Fruit fly (Drosophila melanogaster) whole organism, wandering third instar larva: ENCODE results near the gene Cpr76Bc.

Experiments
- CG9705 ChIP-seq: fragments of 200-800 bp; sonication (Bioruptor generic); optimal IDR thresholded peaks from 2 replicates; lab custom pipeline; 2018; ENCODE audit warnings: missing biosample characterization, mild to moderate bottlenecking, missing genetic modification characterization
- Dfd ChIP-seq: fragments of >200 bp; optimal IDR thresholded peaks from 2 replicates; lab custom pipeline; 2017; ENCODE audit warnings: missing biosample characterization, missing genetic modification characterization
- Dif ChIP-seq: fragments of 200-275, 200-300 bp; sonication (Bioruptor generic); optimal IDR thresholded peaks from 2 replicates; lab custom pipeline; 2018; ENCODE audit warnings: missing biosample characterization, missing genetic modification characterization; ENCODE audit not compliant: partially characterized antibody
- Sp1 ChIP-seq: fragments of 200-800 bp; sonication (Bioruptor generic); optimal IDR thresholded peaks from 3 replicates; lab custom pipeline; 2019; ENCODE audit warnings: missing biosample characterization, mild to moderate bottlenecking, missing genetic modification characterization, moderate library complexity
- Vsx2 ChIP-seq: fragments of 200-300, 225-300 bp; sonication (Bioruptor generic); optimal IDR thresholded peaks from 2 replicates; lab custom pipeline; 2018; ENCODE audit warnings: missing biosample characterization, missing genetic modification characterization; ENCODE audit not compliant: partially characterized antibody
- br ChIP-seq: fragments of 200-800 bp; sonication (Bioruptor generic); optimal IDR thresholded peaks from 2 replicates; lab custom pipeline; 2016; ENCODE audit warnings: missing biosample characterization, missing genetic modification characterization
- jim ChIP-seq: fragments of 175-275, 200-325 bp; sonication (Bioruptor generic); optimal IDR thresholded peaks from 2 replicates; lab custom pipeline; 2016; ENCODE audit warnings: missing biosample characterization, mild to moderate bottlenecking, missing genetic modification characterization

- no peak for TF ChIP-seq Sp1
- no peak for TF ChIP-seq jim (GFP tag; lab: Kevin White, UChicago)
- no peak for TF ChIP-seq Dfd (GFP tag; lab: Kevin White, UChicago)
- TF ChIP-seq br (GFP tag; lab: Kevin White, UChicago), result peak; percentile 47
- TF ChIP-seq Vsx2 (GFP tag; lab: Kevin White, UChicago), result no peak
- TF ChIP-seq Dif (GFP tag; lab: Kevin White, UChicago), result no peak
- TF ChIP-seq CG9705 (GFP tag; lab: Kevin White, UChicago), result peak; percentile 73
Measured at dm6 chr3L:19516547-19516946, 4.2 kb upstream of the Cpr76Bc start.
